Fruit fly (Drosophila melanogaster) Kc167 (cell line): ENCODE results near the gene SNF4Agamma.

Experiments used
- Sin3A ChIP-seq: fragments of >200 bp; optimal IDR thresholded peaks from 2 replicates; lab custom pipeline; 2018; ENCODE audit warnings: missing external identifiers
- h ChIP-seq: fragments of >200 bp; optimal IDR thresholded peaks from 3 replicates; lab custom pipeline; 2018; ENCODE audit warnings: missing external identifiers
- insv ChIP-seq: fragments of >200 bp; optimal IDR thresholded peaks from 3 replicates; lab custom pipeline; 2018; ENCODE audit warnings: missing external identifiers
- psq ChIP-seq: fragments of >200 bp; optimal IDR thresholded peaks from 2 replicates; lab custom pipeline; 2017; ENCODE audit warnings: missing external identifiers
- ttk ChIP-seq: sonication (Bioruptor generic); optimal IDR thresholded peaks from 2 replicates; lab custom pipeline; 2017; ENCODE audit warnings: missing external identifiers

- TF ChIP-seq ttk (lab: Kevin White, UChicago) (no peak), insv (lab: Kevin White, UChicago) (no peak), psq (no peak), h (no peak), Sin3A (lab: Kevin White, UChicago) (no peak)
These were observed 30.8 kb upstream of the SNF4Agamma start for dm6 chr3R:21109712-21110111.
